Fruit fly (Drosophila melanogaster) Kc167 (cell line): Measurements from ENCODE around the gene sima.

Source experiments
- h ChIP-seq: fragments of >200 bp; optimal IDR thresholded peaks from 3 replicates; lab custom pipeline; 2018; ENCODE audit warnings: missing external identifiers
- ttk ChIP-seq: sonication (Bioruptor generic); optimal IDR thresholded peaks from 2 replicates; lab custom pipeline; 2017; ENCODE audit warnings: missing external identifiers

dm6 chr3R:30083215-30083614 is 25.1 kb downstream of the sima start:
- TF ChIP-seq ttk (lab: Kevin White, UChicago) (no peak), h (lab: Kevin White, UChicago) (no peak)
